Fruit fly (Drosophila melanogaster): ENCODE measurements around the gene Nnf1b.
A peak's percentile ranks its signal among the peaks of the same experiment; 100 is the strongest.

Gene Nnf1b

dm6 chr2L:846167-846868 lies 35.9 kb downstream of the Nnf1b start (continued):
- TF ChIP-seq Optix (GFP tag; IDR thresholded peaks at IDR 0.05) (peak; percentile 54; the same call in 1 of the 3 replicates), CG3281 (GFP tag; optimal IDR thresholded peaks at IDR 0.05) (peak; percentile 55), CG3726 (GFP tag; IDR thresholded peaks at IDR 0.05) (0 out of 3 replicates have a peak, but pooled peaks have one; percentile 50), Vsx1 (GFP tag; optimal IDR thresholded peaks at IDR 0.05) (peak; percentile 15), slbo (GFP tag; IDR thresholded peaks at IDR 0.05) (no peak; the same call in 1 of the 2 replicates), CG17802 (tag; optimal IDR thresholded peaks at IDR 0.05) (peak; percentile 34), CG6813 (GFP tag; optimal IDR thresholded peaks at IDR 0.05) (peak; percentile 41), CG11723 (GFP tag; optimal IDR thresholded peaks at IDR 0.05) (peak; percentile 40), CG17829 (tag; optimal IDR thresholded peaks at IDR 0.05) (peak; percentile 60), CG31441 (GFP tag; IDR thresholded peaks at IDR 0.05) (peak; percentile 79), bab2 (GFP tag; optimal IDR thresholded peaks at IDR 0.05) (peak; percentile 63), Nf-YB (GFP tag; optimal IDR thresholded peaks at IDR 0.05) (peak; percentile 21), zen2 (GFP tag; IDR thresholded peaks at IDR 0.05; ENCODE audit: partially characterized antibody) (no peak), grau (tag; optimal IDR thresholded peaks at IDR 0.05) (peak; percentile 62), CG12236 (GFP tag; optimal IDR thresholded peaks at IDR 0.05) (peak; percentile 28), CG10462 (GFP tag; optimal IDR thresholded peaks at IDR 0.05) (peak; percentile 37), Awh (GFP tag; IDR thresholded peaks at IDR 0.05) (0 out of 2 replicates have a peak, but pooled peaks have one; percentile 47), Bteb2 (GFP tag; optimal IDR thresholded peaks at IDR 0.05) (no peak), D19A (tag; optimal IDR thresholded peaks at IDR 0.05) (peak; percentile 47), Sry-δ (GFP tag; optimal IDR thresholded peaks at IDR 0.05) (peak; percentile 23), CG8281 (tag; optimal IDR thresholded peaks at IDR 0.05) (peak; percentile 11), phol (tag; optimal IDR thresholded peaks at IDR 0.05) (peak; percentile 81), otp (GFP tag; IDR thresholded peaks at IDR 0.05) (peak; percentile 31; the same call in 1 of the 3 replicates), scrt (GFP tag; optimal IDR thresholded peaks at IDR 0.05) (peak; percentile 39), Spps (tag; optimal IDR thresholded peaks at IDR 0.05) (no peak), CG10979 (tag; optimal IDR thresholded peaks at IDR 0.05) (peak; percentile 74), CG30431 (GFP tag; optimal IDR thresholded peaks at IDR 0.05) (peak; percentile 47), croc (GFP tag; conservative IDR thresholded peaks at IDR 0.05) (peak; percentile 38; the same call in 2 of the 3 replicates), psq (GFP tag; optimal IDR thresholded peaks at IDR 0.05) (no peak), CG30403 (GFP tag; optimal IDR thresholded peaks at IDR 0.05) (peak; percentile 66), Rx (GFP tag; IDR thresholded peaks at IDR 0.05) (0 out of 2 replicates have a peak, but pooled peaks have one; percentile 24), CG33213 (GFP tag; optimal IDR thresholded peaks at IDR 0.05) (peak; percentile 39), ttk (GFP tag; IDR thresholded peaks at IDR 0.05) (peak; percentile 39), Six4 (GFP tag; optimal IDR thresholded peaks at IDR 0.05) (no peak), Atf6 (GFP tag; IDR thresholded peaks at IDR 0.05) (no peak), Blimp-1 (GFP tag; optimal IDR thresholded peaks at IDR 0.05) (peak; percentile 80), ems (GFP tag; optimal IDR thresholded peaks at IDR 0.05) (peak; percentile 41), cas (GFP tag; IDR thresholded peaks at IDR 0.05) (no peak), ab (GFP tag; optimal IDR thresholded peaks at IDR 0.05) (peak; percentile 63), CG10209 (GFP tag; optimal IDR thresholded peaks at IDR 0.05) (peak; percentile 58), NFAT (GFP tag; IDR thresholded peaks at IDR 0.05) (0 out of 2 replicates have a peak, but pooled peaks have one; percentile 30), Hr51 (GFP tag; optimal IDR thresholded peaks at IDR 0.05) (peak; percentile 28 to 80), tin (GFP tag; optimal IDR thresholded peaks at IDR 0.05) (peak; percentile 12), Dfd (GFP tag; optimal IDR thresholded peaks at IDR 0.05) (no peak), CG6689 (GFP tag; IDR thresholded peaks at IDR 0.05) (peak; percentile 67), CG18476 (GFP tag; optimal IDR thresholded peaks at IDR 0.05) (peak; percentile 38), CG3163 (GFP tag; optimal IDR thresholded peaks at IDR 0.05) (peak; percentile 25), ac (GFP tag; optimal IDR thresholded peaks at IDR 0.05) (no peak), Lpt (GFP tag; optimal IDR thresholded peaks at IDR 0.05) (no peak)

Measured in whole organism, embryonic.